Fruit fly (Drosophila melanogaster): ENCODE data around the gene Gcat.

Gcat gene

DNA sequence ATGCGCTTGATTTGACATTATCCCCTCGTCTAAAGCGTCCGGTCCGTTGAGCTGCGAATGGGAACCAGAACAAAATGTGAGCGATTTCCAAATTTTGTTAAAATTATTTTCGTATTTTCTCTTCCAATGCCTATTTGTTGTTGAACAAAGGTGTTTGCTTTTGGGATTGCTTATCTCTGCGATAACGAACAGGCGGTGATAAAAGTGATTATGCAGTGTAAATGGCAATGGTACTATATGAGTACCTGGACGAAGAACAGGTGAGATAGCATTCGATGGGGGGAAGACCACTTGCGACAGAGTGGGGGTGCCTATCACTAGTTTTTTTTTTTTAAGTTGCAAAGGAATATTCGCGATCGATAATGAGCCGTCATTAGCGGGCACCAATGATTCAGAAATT lies 12.5 kb downstream of the Gcat start (continued):
- TF ChIP-seq CG11762 (GFP tag; optimal IDR thresholded peaks at IDR 0.05; ENCODE audit: insufficient read depth) = no peak
- no peak for TF ChIP-seq svp (GFP tag)
- no peak for TF ChIP-seq Met (GFP tag; optimal IDR thresholded peaks at IDR 0.05)
- TF ChIP-seq Hr4 (GFP tag; optimal IDR thresholded peaks at IDR 0.05) = no peak
- no peak for TF ChIP-seq Ets21C (GFP tag; optimal IDR thresholded peaks at IDR 0.05)
- TF ChIP-seq Sox102F (GFP tag; optimal IDR thresholded peaks at IDR 0.05) = no peak
- TF ChIP-seq Ets96B (tag; optimal IDR thresholded peaks at IDR 0.05) = no peak
- TF ChIP-seq lz (GFP tag; optimal IDR thresholded peaks at IDR 0.05) = no peak
- no peak for TF ChIP-seq Smox (GFP tag; optimal IDR thresholded peaks at IDR 0.05)
- no peak for TF ChIP-seq CG3919 (GFP tag; optimal IDR thresholded peaks at IDR 0.05)
- TF ChIP-seq fd59A (GFP tag; optimal IDR thresholded peaks at IDR 0.05) = no peak
- TF ChIP-seq net (GFP tag; optimal IDR thresholded peaks at IDR 0.05) = no peak
- peak; percentile 38 for TF ChIP-seq esn (GFP tag; optimal IDR thresholded peaks at IDR 0.05)
- TF ChIP-seq Eip78C (GFP tag) = no peak
- TF ChIP-seq Lpt (GFP tag; optimal IDR thresholded peaks at IDR 0.05) = no peak
- no peak for TF ChIP-seq Hr38 (GFP tag; optimal IDR thresholded peaks at IDR 0.05)
- TF ChIP-seq CG6808 (GFP tag; optimal IDR thresholded peaks at IDR 0.05) = no peak
- TF ChIP-seq CG8319 (GFP tag; optimal IDR thresholded peaks at IDR 0.05) = no peak
- no peak for TF ChIP-seq eg (GFP tag; IDR thresholded peaks at IDR 0.05)
- TF ChIP-seq vri (GFP tag; optimal IDR thresholded peaks at IDR 0.05) = peak; percentile 81
- no peak for TF ChIP-seq CG1621 (tag; optimal IDR thresholded peaks at IDR 0.05)

DNA sequence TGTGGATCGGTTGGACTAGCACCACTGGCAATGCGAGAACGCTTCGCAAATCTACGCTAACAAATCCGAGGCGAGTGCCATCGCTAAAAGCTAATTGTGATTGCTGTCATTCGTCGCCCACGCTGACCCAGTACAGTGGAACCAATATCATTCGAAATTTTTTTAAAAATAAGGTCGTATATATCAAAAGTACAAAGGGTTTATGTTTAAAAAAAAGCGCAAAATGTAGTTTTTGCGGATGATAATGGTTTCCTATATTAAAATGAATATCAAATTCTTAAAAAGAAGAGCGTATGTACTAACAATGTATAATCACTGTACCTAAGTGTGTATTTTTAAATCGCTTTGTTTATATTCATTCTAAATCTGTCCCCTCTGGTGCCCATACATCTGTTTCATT lies 15.4 kb downstream of the Gcat start:
- no peak for TF ChIP-seq esn (GFP tag; optimal IDR thresholded peaks at IDR 0.05)
- TF ChIP-seq Eip75B (GFP tag; optimal IDR thresholded peaks at IDR 0.05) = no peak
- TF ChIP-seq Lpt (GFP tag; optimal IDR thresholded peaks at IDR 0.05) = no peak
- peak; percentile 74 for TF ChIP-seq CG6163 (GFP tag; IDR thresholded peaks at IDR 0.05)
- TF ChIP-seq Hr4 (GFP tag; optimal IDR thresholded peaks at IDR 0.05) = peak; percentile 70
- peak; percentile 50 for TF ChIP-seq Gug (GFP tag; IDR thresholded peaks at IDR 0.05)
- TF ChIP-seq CG11762 (GFP tag; optimal IDR thresholded peaks at IDR 0.05; ENCODE audit: insufficient read depth) = no peak
- TF ChIP-seq CG8119 (GFP tag; IDR thresholded peaks at IDR 0.05) = peak; percentile 44; the same call in 1 of the 3 replicates
- TF ChIP-seq ss (GFP tag; optimal IDR thresholded peaks at IDR 0.05) = no peak
- peak; percentile 10 for TF ChIP-seq achi (GFP tag; optimal IDR thresholded peaks at IDR 0.05)
- TF ChIP-seq net (GFP tag; optimal IDR thresholded peaks at IDR 0.05) = peak; percentile 29
- TF ChIP-seq CG34406 (GFP tag; optimal IDR thresholded peaks at IDR 0.05) = no peak
- peak; percentile 61 for TF ChIP-seq CG11294 (GFP tag; IDR thresholded peaks at IDR 0.05)
- TF ChIP-seq CG15336 (GFP tag; IDR thresholded peaks at IDR 0.05) = peak; percentile 80
- no peak for TF ChIP-seq CG16779 (tag; optimal IDR thresholded peaks at IDR 0.05)
- TF ChIP-seq CG7368 (GFP tag; optimal IDR thresholded peaks at IDR 0.05) = no peak
- TF ChIP-seq eg (GFP tag; IDR thresholded peaks at IDR 0.05) = peak; percentile 73
- peak; percentile 45 for TF ChIP-seq svp (GFP tag)
- TF ChIP-seq CG6276 (GFP tag; optimal IDR thresholded peaks at IDR 0.05) = no peak

DNA sequence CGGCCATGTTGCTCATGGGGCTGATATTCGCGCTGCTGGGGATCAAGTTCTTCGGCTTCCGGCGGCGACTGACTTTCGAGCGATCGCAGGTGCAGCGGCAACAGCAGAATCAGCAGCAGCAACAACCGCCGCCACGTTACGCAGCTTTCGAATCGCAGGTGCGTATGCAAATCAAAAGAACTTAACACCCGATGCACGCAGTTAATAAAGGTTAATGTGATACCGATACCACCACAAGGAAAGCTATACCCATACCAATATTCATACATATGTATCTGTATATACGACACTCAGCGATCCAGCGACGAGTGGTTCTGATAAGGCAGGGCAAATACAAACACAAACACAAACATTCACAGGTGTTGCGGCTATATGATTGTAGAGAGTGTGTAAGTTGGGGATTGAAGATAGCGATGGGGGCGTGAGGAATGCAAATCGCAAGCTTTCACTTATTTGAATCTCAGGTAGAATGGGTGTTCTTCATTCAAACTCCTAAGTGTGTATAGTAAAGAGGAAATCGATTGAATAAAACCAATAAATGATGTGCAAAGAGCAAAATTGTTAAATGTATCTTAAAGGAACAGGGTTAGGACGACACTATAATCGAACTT lies 23.2 kb downstream of the Gcat start:
- TF ChIP-seq svp (GFP tag) (peak; percentile 87), vri (GFP tag; optimal IDR thresholded peaks at IDR 0.05) (peak; percentile 41), CG16779 (tag; optimal IDR thresholded peaks at IDR 0.05) (no peak)

DNA sequence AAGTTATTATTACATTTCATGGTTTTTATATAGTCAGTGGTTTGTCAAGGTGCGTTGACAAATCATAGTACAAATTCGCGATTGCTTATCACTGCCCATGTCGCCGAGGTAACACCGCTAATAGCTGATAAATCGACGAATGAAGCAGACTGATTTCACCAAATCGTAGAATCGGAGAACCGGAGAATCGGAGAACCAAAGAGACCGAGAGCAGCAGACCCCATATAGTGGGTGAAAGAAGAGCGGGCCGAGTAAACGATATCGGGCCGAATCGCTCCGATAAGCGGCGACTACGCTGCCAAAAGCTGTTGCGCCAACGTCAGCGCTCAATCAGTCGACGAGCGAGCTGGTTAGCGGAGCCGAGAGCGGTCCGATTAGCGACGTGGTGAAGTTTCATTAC lies 23.9 kb downstream of the Gcat start, which contains the start of gene CG14131:
TSS of gene CG14131 (plus strand) at position 343 of the 400 bp plus-strand sequence.
- TF ChIP-seq vri (GFP tag; optimal IDR thresholded peaks at IDR 0.05) (peak; percentile 78), svp (GFP tag) (no peak), Sox14 (GFP tag; optimal IDR thresholded peaks at IDR 0.05) (peak; percentile 17), fkh (GFP tag; optimal IDR thresholded peaks at IDR 0.05) (no peak), CG4318 (GFP tag; optimal IDR thresholded peaks at IDR 0.05) (no peak), pdm3 (GFP tag; optimal IDR thresholded peaks at IDR 0.05) (no peak)
